Worm (Caenorhabditis elegans) whole organism, young adult: ENCODE measurements around the gene zig-2.

Experiments used
- B0336.3 ChIP-seq: fragments of 200-800 bp; sonication (Bioruptor generic); IDR thresholded peaks from 2 replicates; pipeline ENCODE4 v1.3.6; 2022; ENCODE audit warnings: missing genetic modification characterization, missing compliant biosample characterization
- F49E8.2 ChIP-seq: sonication (generic microtip); optimal IDR thresholded peaks from 3 replicates; lab custom pipeline; 2017; ENCODE audit warnings: missing genetic modification characterization, mild to moderate bottlenecking, missing compliant biosample characterization, antibody characterized with exemption, moderate library complexity; ENCODE audit not compliant: insufficient read depth
- dpl-1 ChIP-seq: fragments of 150-350 bp; optimal IDR thresholded peaks from 2 replicates; lab custom pipeline; 2014; ENCODE audit warnings: missing biosample characterization, missing genetic modification reagents, missing genetic modification characterization
- lin-40 ChIP-seq: sonication (generic microtip); optimal IDR thresholded peaks from 2 replicates; lab custom pipeline; 2016; ENCODE audit warnings: missing genetic modification characterization, mild to moderate bottlenecking, missing compliant biosample characterization, missing genotype, missing genetic modification reagents
- mes-4 ChIP-seq: sonication (generic microtip); optimal IDR thresholded peaks from 2 replicates; lab custom pipeline; 2016; ENCODE audit warnings: missing genotype, missing genetic modification characterization, missing compliant biosample characterization
- nhr-179 ChIP-seq: sonication (generic microtip); optimal IDR thresholded peaks from 2 replicates; lab custom pipeline; 2016; ENCODE audit warnings: mild to moderate bottlenecking, missing genetic modification characterization, missing compliant biosample characterization
- rcor-1 ChIP-seq: fragments of 200-800 bp; sonication (Bioruptor generic); IDR thresholded peaks from 2 replicates; pipeline ENCODE4 v1.3.6; 2022; ENCODE audit warnings: missing genetic modification reagents, missing genetic modification characterization, missing compliant biosample characterization
- snpc-4 ChIP-seq, 5 experiments: fragments of 150-350 bp in 1 of 5; sonication (generic microtip) in 4 of 5; optimal IDR thresholded peaks; 2 replicates each; lab custom pipeline; 2014 to 2018; ENCODE audit warnings: missing genetic modification characterization in 5 of 5, missing biosample characterization in 3 of 5, antibody characterized with exemption in 2 of 5, mild to moderate bottlenecking in 2 of 5, missing compliant biosample characterization in 2 of 5, missing genotype in 2 of 5, moderate library complexity in 2 of 5, missing genetic modification reagents in 1 of 5
- ztf-28 ChIP-seq: fragments of 200-800 bp; sonication (Bioruptor generic); IDR thresholded peaks from 2 replicates; pipeline ENCODE4 v1.3.6; 2022; ENCODE audit warnings: missing genetic modification reagents, missing genetic modification characterization, missing compliant biosample characterization
- ztf-6 ChIP-seq: fragments of 200-800 bp; sonication (Bioruptor generic); IDR thresholded peaks from 2 replicates; pipeline ENCODE4 v1.3.6; 2022; ENCODE audit warnings: missing genetic modification reagents, missing genetic modification characterization, missing compliant biosample characterization

DNA sequence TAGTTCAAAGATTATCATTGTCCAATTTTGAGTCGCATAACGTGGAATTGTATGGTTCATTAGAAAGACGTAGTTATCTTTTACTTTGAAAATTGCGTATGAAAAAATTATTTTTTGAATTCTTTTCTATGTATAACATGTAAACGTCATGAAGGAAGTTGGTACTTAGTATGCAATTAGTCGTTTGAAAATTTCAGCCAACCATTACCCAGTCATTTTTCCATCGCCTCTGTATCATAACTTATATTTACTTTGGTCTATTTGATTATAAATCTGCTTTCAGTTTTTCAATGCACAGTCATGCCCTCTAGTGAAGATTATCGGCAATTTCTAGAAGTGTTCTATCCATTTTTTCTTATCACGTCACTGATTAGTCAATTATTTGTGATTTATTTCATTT is 14.8 kb downstream of the zig-2 start, which contains the start of gene srd-41:
- TF ChIP-seq dpl-1 (GFP tag; lab: Kevin White, UChicago) (no peak), nhr-179 (tag; lab: Kevin White, UChicago) (no peak), B0336.3 (GFP tag; lab: Robert Waterston, UW) (no peak), rcor-1 (no peak), ztf-6 (GFP tag; lab: Robert Waterston, UW) (no peak), snpc-4 (GFP tag; optimal IDR thresholded peaks at IDR 0.05; lab: Kevin White, UChicago) (no peak), snpc-4 (tag; optimal IDR thresholded peaks at IDR 0.05; lab: Kevin White, UChicago) (no peak), ztf-28 (GFP tag; lab: Robert Waterston, UW) (no peak), lin-40 (no peak), mes-4 (tag; lab: Kevin White, UChicago) (no peak), F49E8.2 (tag; lab: Kevin White, UChicago) (no peak)
